Worm (Caenorhabditis elegans): ENCODE results near the gene ZK1010.5.

DNA sequence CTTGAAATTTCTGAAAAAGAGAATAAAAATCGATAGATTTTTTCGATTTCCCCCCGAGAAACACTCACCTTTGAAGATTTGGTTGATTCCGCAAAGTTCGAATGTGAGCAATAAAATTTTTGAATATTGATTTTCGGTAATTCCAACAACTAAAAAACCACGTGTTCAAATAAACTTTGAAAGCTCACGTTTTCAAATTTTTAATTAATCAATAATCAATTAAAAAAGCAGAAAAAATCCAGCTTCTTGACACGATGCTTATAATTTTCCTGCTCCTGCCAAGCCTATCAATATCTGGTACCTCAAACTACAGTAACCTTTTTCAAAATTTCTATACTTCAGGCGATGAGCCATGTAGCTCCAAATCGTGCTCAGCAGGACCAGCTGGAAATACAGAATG, at the start of gene ZK1010.5:
- TF ChIP-seq chd-7 (tag; optimal IDR thresholded peaks at IDR 0.05) (no peak), mes-4 (tag; optimal IDR thresholded peaks at IDR 0.05) (no peak), nhr-27 (tag; optimal IDR thresholded peaks at IDR 0.05) (no peak), nfya-2 (GFP tag; IDR thresholded peaks at IDR 0.05) (no peak), C17E4.6 (GFP tag; IDR thresholded peaks at IDR 0.05) (no peak), snpc-4 (GFP tag; optimal IDR thresholded peaks at IDR 0.05) (no peak), snpc-4 (tag; optimal IDR thresholded peaks at IDR 0.05) (no peak), sdz-38 (tag; optimal IDR thresholded peaks at IDR 0.05) (no peak), egl-44 (GFP tag; IDR thresholded peaks at IDR 0.05) (no peak), F22D6.2 (tag; optimal IDR thresholded peaks at IDR 0.05) (no peak)

Data from whole organism, young adult.